Worm (Caenorhabditis elegans) whole organism, mixed stage, embryonic: ENCODE measurements around the gene inx-7.

Experiments used
- M03D4.4 ChIP-seq: sonication (generic microtip); optimal IDR thresholded peaks from 2 replicates; lab custom pipeline; 2017; ENCODE audit warnings: mild to moderate bottlenecking, missing genetic modification characterization, missing compliant biosample characterization
- ceh-83 ChIP-seq: fragments of 200-800 bp; sonication (Bioruptor generic); optimal IDR thresholded peaks from 2 replicates; lab custom pipeline; 2018; ENCODE audit warnings: mild to moderate bottlenecking, missing genetic modification characterization, missing compliant biosample characterization
- mab-5 ChIP-seq: fragments of 150-350 bp; optimal IDR thresholded peaks from 2 replicates; lab custom pipeline; 2014; ENCODE audit warnings: missing biosample characterization, missing genetic modification characterization
- nhr-12 ChIP-seq: fragments of 150-350 bp; optimal IDR thresholded peaks from 2 replicates; lab custom pipeline; 2014; ENCODE audit warnings: missing biosample characterization, missing genetic modification characterization
- nhr-2 ChIP-seq: fragments of 150-350 bp; optimal IDR thresholded peaks from 2 replicates; lab custom pipeline; 2014; ENCODE audit warnings: missing biosample characterization, missing genetic modification characterization
- nhr-28 ChIP-seq: fragments of 150-350 bp; optimal IDR thresholded peaks from 2 replicates; lab custom pipeline; 2014; ENCODE audit warnings: missing biosample characterization, missing genetic modification characterization
- nhr-76 ChIP-seq: sonication (generic microtip); optimal IDR thresholded peaks from 2 replicates; lab custom pipeline; 2017; ENCODE audit warnings: missing biosample characterization, missing genetic modification characterization
- pha-4 ChIP-seq: fragments of 150-350 bp; optimal IDR thresholded peaks from 2 replicates; lab custom pipeline; 2018; ENCODE audit warnings: missing biosample characterization, missing genetic modification reagents, missing genetic modification characterization
- unc-39 ChIP-seq: fragments of 150-350 bp; optimal IDR thresholded peaks from 2 replicates; lab custom pipeline; 2014; ENCODE audit warnings: missing biosample characterization, missing genetic modification characterization

DNA sequence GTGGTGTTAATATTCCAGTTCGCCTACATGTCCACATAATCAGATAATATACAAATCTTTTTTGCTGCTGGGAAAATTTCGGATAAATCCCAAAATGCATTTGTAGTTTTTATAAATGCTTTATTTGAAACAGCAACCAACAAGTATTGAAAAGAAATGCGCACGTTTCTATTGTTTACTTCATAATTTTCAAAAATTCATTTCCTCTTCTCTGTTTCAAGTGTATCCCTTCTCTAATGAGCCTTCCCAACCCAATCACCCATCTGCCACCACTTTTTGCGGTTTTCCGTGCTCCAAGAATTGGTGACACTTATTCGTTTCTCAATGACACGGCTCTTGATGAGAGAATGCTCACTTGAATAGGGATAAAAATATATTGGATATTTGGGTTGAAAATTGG lies 8.3 kb upstream of the inx-7 start:
- TF ChIP-seq pha-4 (tag; lab: Kevin White, UChicago) (no peak), unc-39 (no peak), nhr-28 (tag; lab: Kevin White, UChicago) (no peak), mab-5 (no peak), nhr-76 (tag; lab: Kevin White, UChicago) (no peak), nhr-12 (no peak), nhr-2 (tag; lab: Kevin White, UChicago) (no peak), M03D4.4 (tag; lab: Kevin White, UChicago) (no peak), ceh-83 (GFP tag; lab: Kevin White, UChicago) (no peak)
